Fruit fly (Drosophila melanogaster): ENCODE results near the gene CG32485.
A peak's percentile ranks its signal among the peaks of the same experiment; 100 is the strongest.

Gene CG32485

dm6 chr3L:3042150-3043049 is 7.7 kb upstream of the CG32485 start, which contains the start of gene Prx4 (continued):
- peak; percentile 40 for TF ChIP-seq Sox15 (GFP tag; optimal IDR thresholded peaks at IDR 0.05)
- TF ChIP-seq OdsH (GFP tag; optimal IDR thresholded peaks at IDR 0.05), result peak; percentile 55
- peak; percentile 5 for TF ChIP-seq CG4318 (GFP tag; optimal IDR thresholded peaks at IDR 0.05)
- peak; percentile 50 for TF ChIP-seq CG16779 (tag; optimal IDR thresholded peaks at IDR 0.05)
- TF ChIP-seq dac (GFP tag; optimal IDR thresholded peaks at IDR 0.05), result no peak
- no peak for TF ChIP-seq CG6854 (GFP tag; optimal IDR thresholded peaks at IDR 0.05)
- TF ChIP-seq Lpt (GFP tag; optimal IDR thresholded peaks at IDR 0.05), result no peak
- peak; percentile 67 for TF ChIP-seq CG32006 (GFP tag; optimal IDR thresholded peaks at IDR 0.05)
- TF ChIP-seq CG11762 (GFP tag; optimal IDR thresholded peaks at IDR 0.05; ENCODE audit: insufficient read depth), result no peak
- peak; percentile 61 for TF ChIP-seq Hr39 (GFP tag; optimal IDR thresholded peaks at IDR 0.05)

- TF ChIP-seq vri (GFP tag; optimal IDR thresholded peaks at IDR 0.05), result peak; percentile 87
- peak; percentile 87 for TF ChIP-seq Sox15 (GFP tag; optimal IDR thresholded peaks at IDR 0.05)
- peak; percentile 92 for TF ChIP-seq svp (GFP tag)
- peak; percentile 83 for TF ChIP-seq CG31627 (GFP tag; optimal IDR thresholded peaks at IDR 0.05)
- peak; percentile 83 for TF ChIP-seq pdm3 (GFP tag; optimal IDR thresholded peaks at IDR 0.05)
- peak; percentile 89 for TF ChIP-seq Eip75B (GFP tag; optimal IDR thresholded peaks at IDR 0.05)
- peak; percentile 86 for TF ChIP-seq Sox102F (GFP tag; optimal IDR thresholded peaks at IDR 0.05)
- TF ChIP-seq Hr39 (GFP tag; optimal IDR thresholded peaks at IDR 0.05), result peak; percentile 81
- peak; percentile 70 for TF ChIP-seq Hr4 (GFP tag; optimal IDR thresholded peaks at IDR 0.05)
- peak; percentile 49; the same call in 1 of the 3 replicates for TF ChIP-seq eg (GFP tag; IDR thresholded peaks at IDR 0.05)
- TF ChIP-seq CG11294 (GFP tag; IDR thresholded peaks at IDR 0.05), result no peak; the same call in 1 of the 2 replicates
- peak; percentile 90 for TF ChIP-seq CG10669 (GFP tag; optimal IDR thresholded peaks at IDR 0.05)
- peak; percentile 52 for TF ChIP-seq CG6854 (GFP tag; optimal IDR thresholded peaks at IDR 0.05)
- peak; percentile 87 for TF ChIP-seq CG7368 (GFP tag; optimal IDR thresholded peaks at IDR 0.05)
- peak; percentile 85 for TF ChIP-seq Met (GFP tag; optimal IDR thresholded peaks at IDR 0.05)
- peak; percentile 61 for TF ChIP-seq Eip93F (GFP tag; optimal IDR thresholded peaks at IDR 0.05)
- TF ChIP-seq fkh (GFP tag; optimal IDR thresholded peaks at IDR 0.05), result no peak
- peak; percentile 91 for TF ChIP-seq acj6 (GFP tag; optimal IDR thresholded peaks at IDR 0.05)
- TF ChIP-seq CG8319 (GFP tag; optimal IDR thresholded peaks at IDR 0.05), result peak; percentile 84
- TF ChIP-seq CG6163 (GFP tag; IDR thresholded peaks at IDR 0.05), result peak; percentile 84
- peak; percentile 86 for TF ChIP-seq net (GFP tag; optimal IDR thresholded peaks at IDR 0.05)
- TF ChIP-seq cyc (GFP tag; optimal IDR thresholded peaks at IDR 0.05), result peak; percentile 80
- peak; percentile 53 for TF ChIP-seq Lpt (GFP tag; optimal IDR thresholded peaks at IDR 0.05)
- peak; percentile 69 for TF ChIP-seq CG11762 (GFP tag; optimal IDR thresholded peaks at IDR 0.05; ENCODE audit: insufficient read depth)
- peak; percentile 77 for TF ChIP-seq CG16779 (tag; optimal IDR thresholded peaks at IDR 0.05)
- peak; percentile 89 for TF ChIP-seq CG10631 (GFP tag; optimal IDR thresholded peaks at IDR 0.05)
- peak; percentile 54 for TF ChIP-seq CG4318 (GFP tag; optimal IDR thresholded peaks at IDR 0.05)
- peak; percentile 90 for TF ChIP-seq CG3032 (tag; optimal IDR thresholded peaks at IDR 0.05)
- peak; percentile 93 for TF ChIP-seq CG6808 (GFP tag; optimal IDR thresholded peaks at IDR 0.05)
- TF ChIP-seq salr (GFP tag; optimal IDR thresholded peaks at IDR 0.05), result peak; percentile 62 to 85
- TF ChIP-seq ss (GFP tag; optimal IDR thresholded peaks at IDR 0.05), result peak; percentile 87 to 91
- peak; percentile 97 for TF ChIP-seq Eip78C (GFP tag)
- TF ChIP-seq achi (GFP tag; optimal IDR thresholded peaks at IDR 0.05), result peak; percentile 89
- peak; percentile 87 for TF ChIP-seq OdsH (GFP tag; optimal IDR thresholded peaks at IDR 0.05)
- TF ChIP-seq fd59A (GFP tag; optimal IDR thresholded peaks at IDR 0.05), result peak; percentile 89
- peak; percentile 61 for TF ChIP-seq fd85E (GFP tag; optimal IDR thresholded peaks at IDR 0.05)
- TF ChIP-seq Ets96B (tag; optimal IDR thresholded peaks at IDR 0.05), result peak; percentile 93
- TF ChIP-seq CG15336 (GFP tag; IDR thresholded peaks at IDR 0.05), result peak; percentile 65
- peak; percentile 85 for TF ChIP-seq CG9139 (GFP tag; optimal IDR thresholded peaks at IDR 0.05)
- peak; percentile 52 for TF ChIP-seq Ets21C (GFP tag; optimal IDR thresholded peaks at IDR 0.05)
- peak; percentile 93 for TF ChIP-seq CG8632 (GFP tag; optimal IDR thresholded peaks at IDR 0.05)
- no peak for TF ChIP-seq Hr38 (GFP tag; optimal IDR thresholded peaks at IDR 0.05)
- peak; percentile 72 for TF ChIP-seq Blimp-1 (GFP tag; optimal IDR thresholded peaks at IDR 0.05)
- TF ChIP-seq Sox14 (GFP tag; optimal IDR thresholded peaks at IDR 0.05), result peak; percentile 84
Observed at dm6 chr3L:3045256-3045743, 4.8 kb upstream of the CG32485 start.

Measured in whole organism, prepupa.